Worm (Caenorhabditis elegans) whole organism, L2 larva: ENCODE measurements around the gene Y46H3A.4.
A peak's percentile ranks its signal among the peaks of the same experiment; 100 is the strongest.

Experiments
- Y55F3AM.14 ChIP-seq: fragments of 200-800 bp; sonication (Bioruptor generic); optimal IDR thresholded peaks from 2 replicates; lab custom pipeline; 2018; ENCODE audit warnings: mild to moderate bottlenecking, missing genetic modification characterization, missing compliant biosample characterization
- ZK546.5 ChIP-seq: sonication (generic microtip); optimal IDR thresholded peaks from 2 replicates; lab custom pipeline; 2017; ENCODE audit warnings: missing biosample characterization, missing genetic modification characterization
- fos-1 ChIP-seq: fragments of 150-350 bp; optimal IDR thresholded peaks from 2 replicates; lab custom pipeline; 2014; ENCODE audit warnings: missing biosample characterization, missing genetic modification characterization
- nhr-12 ChIP-seq: fragments of 150-350 bp; optimal IDR thresholded peaks from 2 replicates; lab custom pipeline; 2014; ENCODE audit warnings: missing biosample characterization, missing genetic modification characterization
- nhr-6 ChIP-seq: fragments of 150-350 bp; optimal IDR thresholded peaks from 2 replicates; lab custom pipeline; 2014; ENCODE audit warnings: missing biosample characterization, missing genetic modification characterization
- sma-3 ChIP-seq: sonication (generic microtip); optimal IDR thresholded peaks from 2 replicates; lab custom pipeline; 2016; ENCODE audit warnings: missing genetic modification reagents, missing genetic modification characterization, missing compliant biosample characterization
- snpc-4 ChIP-seq: fragments of 150-350 bp; optimal IDR thresholded peaks from 2 replicates; lab custom pipeline; 2014; ENCODE audit warnings: missing biosample characterization, missing genetic modification characterization
- ztf-11 ChIP-seq: sonication (generic microtip); optimal IDR thresholded peaks from 2 replicates; lab custom pipeline; 2017; ENCODE audit warnings: missing biosample characterization, missing genetic modification characterization

Gene Y46H3A.4

ce11 chrV:1760682-1761081, 50.3 kb downstream of the Y46H3A.4 start, which contains the start of gene clec-205:
TSS of gene clec-205 (plus strand) at chrV:1760893.
- TF ChIP-seq fos-1 (tag; lab: Kevin White, UChicago) (peak; percentile 63), sma-3 (GFP tag; lab: Kevin White, UChicago) (no peak), ztf-11 (tag; lab: Kevin White, UChicago) (no peak), snpc-4 (tag; lab: Kevin White, UChicago) (no peak), nhr-12 (tag; lab: Kevin White, UChicago) (no peak), nhr-6 (tag; lab: Kevin White, UChicago) (no peak), Y55F3AM.14 (GFP tag; lab: Kevin White, UChicago) (no peak), ZK546.5 (no peak)
